Worm (Caenorhabditis elegans) whole organism, late embryonic: Measurements from ENCODE around the gene spig-8.
"Not testable (repeated sequence)": the region's sequence is repeated elsewhere in the genome, so short reads cannot be mapped to it uniquely, and the experiment has no call there.

ENCODE experiments used
- C08G9.2 ChIP-seq: sonication (generic microtip); optimal IDR thresholded peaks from 2 replicates; lab custom pipeline; 2016; ENCODE audit warnings: mild to moderate bottlenecking, missing genetic modification characterization, moderate library complexity, missing compliant biosample characterization
- F13H6.1 ChIP-seq: sonication (generic microtip); optimal IDR thresholded peaks from 2 replicates; lab custom pipeline; 2016; ENCODE audit warnings: missing genetic modification characterization, missing compliant biosample characterization
- ceh-14 ChIP-seq: sonication (generic microtip); optimal IDR thresholded peaks from 2 replicates; lab custom pipeline; 2016; ENCODE audit warnings: missing genotype, missing genetic modification characterization, missing compliant biosample characterization
- ceh-18 ChIP-seq: sonication (generic microtip); optimal IDR thresholded peaks from 2 replicates; lab custom pipeline; 2016; ENCODE audit warnings: missing genetic modification characterization, missing compliant biosample characterization
- ceh-19 ChIP-seq: fragments of 200-800 bp; sonication (Bioruptor generic); optimal IDR thresholded peaks from 2 replicates; lab custom pipeline; 2018; ENCODE audit warnings: mild to moderate bottlenecking, missing genetic modification characterization, missing compliant biosample characterization
- ceh-2 ChIP-seq: sonication (generic microtip); optimal IDR thresholded peaks from 2 replicates; lab custom pipeline; 2016; ENCODE audit warnings: missing genotype, missing genetic modification characterization, missing compliant biosample characterization
- ceh-22 ChIP-seq: sonication (generic microtip); optimal IDR thresholded peaks from 2 replicates; lab custom pipeline; 2017; ENCODE audit warnings: missing biosample characterization, missing genetic modification characterization
- ceh-30 ChIP-seq: fragments of 150-350 bp; optimal IDR thresholded peaks from 2 replicates; lab custom pipeline; 2014; ENCODE audit warnings: missing biosample characterization, missing genetic modification characterization
- ceh-34 ChIP-seq: sonication (generic microtip); optimal IDR thresholded peaks from 2 replicates; lab custom pipeline; 2016; ENCODE audit warnings: mild to moderate bottlenecking, missing genetic modification characterization, missing compliant biosample characterization
- ceh-6 ChIP-seq: fragments of 200-800 bp; sonication (Bioruptor generic); optimal IDR thresholded peaks from 2 replicates; lab custom pipeline; 2018; ENCODE audit warnings: mild to moderate bottlenecking, missing genetic modification characterization, missing compliant biosample characterization
- elt-2 ChIP-seq: sonication (generic microtip); optimal IDR thresholded peaks from 2 replicates; lab custom pipeline; 2016; ENCODE audit warnings: missing genetic modification reagents, missing genetic modification characterization, missing compliant biosample characterization
- ets-4 ChIP-seq: sonication (generic microtip); optimal IDR thresholded peaks from 2 replicates; lab custom pipeline; 2016; ENCODE audit warnings: missing genetic modification characterization, missing compliant biosample characterization
- eyg-1 ChIP-seq: sonication (generic microtip); optimal IDR thresholded peaks from 2 replicates; lab custom pipeline; 2016; ENCODE audit warnings: missing genotype, missing genetic modification characterization, missing compliant biosample characterization
- fax-1 ChIP-seq: sonication (generic microtip); optimal IDR thresholded peaks from 2 replicates; lab custom pipeline; 2016; ENCODE audit warnings: missing genotype, missing genetic modification characterization, missing compliant biosample characterization
- fkh-10 ChIP-seq: fragments of 150-350 bp; optimal IDR thresholded peaks from 2 replicates; lab custom pipeline; 2014; ENCODE audit warnings: missing biosample characterization, missing genetic modification reagents, missing genetic modification characterization
- hlh-15 ChIP-seq: sonication (generic microtip); optimal IDR thresholded peaks from 2 replicates; lab custom pipeline; 2016; ENCODE audit warnings: missing genetic modification characterization, missing compliant biosample characterization
- hlh-30 ChIP-seq: sonication (generic microtip); optimal IDR thresholded peaks from 2 replicates; lab custom pipeline; 2017; ENCODE audit warnings: antibody characterized with exemption, missing genetic modification characterization, missing compliant biosample characterization; ENCODE audit not compliant: insufficient read depth
- lim-6 ChIP-seq: sonication (generic microtip); optimal IDR thresholded peaks from 2 replicates; lab custom pipeline; 2016; ENCODE audit warnings: missing genetic modification characterization, missing compliant biosample characterization
- madf-2 ChIP-seq: sonication (generic microtip); optimal IDR thresholded peaks from 2 replicates; lab custom pipeline; 2017; ENCODE audit warnings: missing genetic modification characterization, missing compliant biosample characterization
- nfya-1 ChIP-seq: sonication (generic microtip); optimal IDR thresholded peaks from 2 replicates; lab custom pipeline; 2017; ENCODE audit warnings: missing genetic modification characterization, mild to moderate bottlenecking, missing compliant biosample characterization, antibody characterized with exemption, moderate library complexity
- nhr-11 ChIP-seq: fragments of 150-350 bp; optimal IDR thresholded peaks from 2 replicates; lab custom pipeline; 2014; ENCODE audit warnings: missing biosample characterization, missing genetic modification characterization
- nhr-232 ChIP-seq: sonication (generic microtip); optimal IDR thresholded peaks from 2 replicates; lab custom pipeline; 2016; ENCODE audit warnings: missing genetic modification characterization, missing compliant biosample characterization
- npax-4 ChIP-seq: sonication (generic microtip); optimal IDR thresholded peaks from 2 replicates; lab custom pipeline; 2016; ENCODE audit warnings: missing genetic modification characterization, missing compliant biosample characterization
- pat-9 ChIP-seq: fragments of 200-800 bp; sonication (Bioruptor generic); optimal IDR thresholded peaks from 2 replicates; lab custom pipeline; 2018; ENCODE audit warnings: mild to moderate bottlenecking, missing genetic modification characterization, moderate library complexity, missing compliant biosample characterization
- pha-4 ChIP-seq: fragments of 150-350 bp; optimal IDR thresholded peaks from 2 replicates; lab custom pipeline; 2018; ENCODE audit warnings: missing biosample characterization, missing genetic modification reagents, missing genetic modification characterization
- pros-1 ChIP-seq: fragments of 150-350 bp; optimal IDR thresholded peaks from 2 replicates; lab custom pipeline; 2014; ENCODE audit warnings: missing biosample characterization, missing genetic modification reagents, missing genetic modification characterization
- sdc-2 ChIP-seq: sonication (generic microtip); optimal IDR thresholded peaks from 2 replicates; lab custom pipeline; 2016; ENCODE audit warnings: missing genotype, missing genetic modification characterization, missing compliant biosample characterization
- sox-2 ChIP-seq: fragments of 200-800 bp; sonication (Bioruptor generic); IDR thresholded peaks from 2 replicates; pipeline ENCODE4 v1.3.6; 2022; ENCODE audit warnings: missing genetic modification reagents, missing genetic modification characterization, missing compliant biosample characterization
- sox-4 ChIP-seq: sonication (generic microtip); optimal IDR thresholded peaks from 2 replicates; lab custom pipeline; 2017; ENCODE audit warnings: mild to moderate bottlenecking, missing genetic modification characterization, inconsistent platforms, missing compliant biosample characterization
- syd-9 ChIP-seq: sonication (generic microtip); optimal IDR thresholded peaks from 2 replicates; lab custom pipeline; 2016; ENCODE audit warnings: mild to moderate bottlenecking, missing genetic modification characterization, moderate library complexity, missing compliant biosample characterization
- unc-42 ChIP-seq: sonication (generic microtip); optimal IDR thresholded peaks from 2 replicates; lab custom pipeline; 2016; ENCODE audit warnings: missing genotype, missing genetic modification characterization, missing compliant biosample characterization
- unc-55 ChIP-seq: sonication (generic microtip); optimal IDR thresholded peaks from 2 replicates; lab custom pipeline; 2017; ENCODE audit warnings: missing biosample characterization, missing genetic modification reagents, missing genetic modification characterization
- unc-86 ChIP-seq: sonication (generic microtip); optimal IDR thresholded peaks from 2 replicates; lab custom pipeline; 2016; ENCODE audit warnings: missing genetic modification characterization, missing compliant biosample characterization
- ztf-16 ChIP-seq: sonication (generic microtip); optimal IDR thresholded peaks from 2 replicates; lab custom pipeline; 2017; ENCODE audit warnings: missing genetic modification characterization, missing compliant biosample characterization

The spig-8 gene

ce11 chrV:7046005-7046404, 8.7 kb upstream of the spig-8 start, which contains the start of gene F20A1.2:
Gene F20A1.2 (plus strand): TSS chrV:7046305.
- TF ChIP-seq ceh-18 (no peak), C08G9.2 (no peak), ets-4 (tag; lab: Kevin White, UChicago) (no peak), sdc-2 (no peak)

ce11 chrV:7047512-7047911, 7.2 kb upstream of the spig-8 start, which contains the start of gene F20A1.8:
Gene F20A1.8 (minus strand): TSS chrV:7047612.
- TF ChIP-seq hlh-30 (tag; lab: Kevin White, UChicago) = no peak

- TF ChIP-seq fkh-10 (GFP tag; lab: Kevin White, UChicago) (no peak), ceh-19 (GFP tag; lab: Kevin White, UChicago) (no peak), hlh-15 (tag; lab: Kevin White, UChicago) (no peak), ceh-2 (tag; lab: Kevin White, UChicago) (no peak), ets-4 (tag; lab: Kevin White, UChicago) (no peak), ztf-16 (no peak), ceh-34 (no peak), madf-2 (tag; lab: Kevin White, UChicago) (no peak), fax-1 (tag; lab: Kevin White, UChicago) (no peak), ceh-14 (tag; lab: Kevin White, UChicago) (no peak), unc-86 (tag; lab: Kevin White, UChicago) (no peak), ceh-30 (no peak), syd-9 (no peak), ceh-22 (tag; lab: Kevin White, UChicago) (no peak), nhr-11 (tag; lab: Kevin White, UChicago) (no peak), sox-4 (tag; lab: Kevin White, UChicago) (no peak), F13H6.1 (no peak), nfya-1 (tag; lab: Kevin White, UChicago) (no peak), sox-2 (GFP tag; lab: Robert Waterston, UW) (no peak)
These were observed 4.5 kb upstream of the spig-8 start for ce11 chrV:7050153-7050552.

- TF ChIP-seq npax-4 (tag; lab: Kevin White, UChicago) (no peak), madf-2 (tag; lab: Kevin White, UChicago) (no peak), elt-2 (tag; lab: Kevin White, UChicago) (no peak), eyg-1 (tag; lab: Kevin White, UChicago) (no peak), pat-9 (tag; lab: Kevin White, UChicago) (no peak), lim-6 (no peak)
These were observed 3.4 kb upstream of the spig-8 start, which contains the start of the genes tofu-2 and spig-1 for ce11 chrV:7051133-7051765. Gene tofu-2 (minus strand): TSS chrV:7051248. Gene spig-1 (plus strand): TSS chrV:7051715.

- TF ChIP-seq unc-86 (tag; lab: Kevin White, UChicago) = no peak
- TF ChIP-seq ceh-19 (GFP tag; lab: Kevin White, UChicago) = no peak
- TF ChIP-seq pha-4 = no peak
- TF ChIP-seq ceh-6 (GFP tag; lab: Kevin White, UChicago) = no peak
- no peak for TF ChIP-seq ceh-30
- no peak for TF ChIP-seq pros-1 (tag; lab: Kevin White, UChicago)
- no peak for TF ChIP-seq ets-4 (tag; lab: Kevin White, UChicago)
- TF ChIP-seq hlh-30 (tag; lab: Kevin White, UChicago) = no peak
These were observed 1.6 kb upstream of the spig-8 start, which contains the start of gene txt-17 for ce11 chrV:7053100-7053499. Gene txt-17 (minus strand): TSS chrV:7053200.

- not testable (repeated sequence) for TF ChIP-seq nhr-232 (tag; lab: Kevin White, UChicago); unc-42; unc-55 (GFP tag; lab: Kevin White, UChicago)
These were observed 3.1 kb downstream of the spig-8 start, which contains the start of gene Y57E12AL.2 for ce11 chrV:7057795-7058194. Gene Y57E12AL.2 (plus strand): TSS chrV:7058095.
